Worm (Caenorhabditis elegans): Measurements from ENCODE around the gene Y26G10.4.

The Y26G10.4 gene

DNA sequence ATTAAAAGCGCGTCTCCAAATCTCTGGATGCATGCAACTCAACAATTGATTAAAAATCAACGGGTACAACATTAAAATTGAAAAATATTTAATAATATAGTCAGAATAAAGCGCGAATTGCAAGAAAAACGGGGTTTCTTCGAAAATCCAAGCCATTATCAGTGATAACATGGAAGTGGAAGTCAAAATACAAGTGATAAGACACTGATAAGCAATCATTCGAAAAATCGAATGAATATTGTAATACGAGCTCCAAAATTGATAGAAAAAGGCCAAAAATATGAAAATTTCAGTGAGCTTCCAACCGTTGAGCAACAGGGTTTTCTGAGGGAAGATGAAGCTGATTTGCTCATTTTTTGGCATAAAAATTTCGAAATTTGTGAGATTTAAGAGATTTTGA is 4.7 kb downstream of the Y26G10.4 start:
- TF ChIP-seq lsy-2 (tag; optimal IDR thresholded peaks at IDR 0.05) (no peak), drap-1 (GFP tag; optimal IDR thresholded peaks at IDR 0.05) (no peak), nhr-12 (tag; optimal IDR thresholded peaks at IDR 0.05) (no peak), snpc-4 (tag; optimal IDR thresholded peaks at IDR 0.05) (no peak), mep-1 (tag; optimal IDR thresholded peaks at IDR 0.05) (no peak), ceh-83 (GFP tag; optimal IDR thresholded peaks at IDR 0.05) (no peak)

DNA sequence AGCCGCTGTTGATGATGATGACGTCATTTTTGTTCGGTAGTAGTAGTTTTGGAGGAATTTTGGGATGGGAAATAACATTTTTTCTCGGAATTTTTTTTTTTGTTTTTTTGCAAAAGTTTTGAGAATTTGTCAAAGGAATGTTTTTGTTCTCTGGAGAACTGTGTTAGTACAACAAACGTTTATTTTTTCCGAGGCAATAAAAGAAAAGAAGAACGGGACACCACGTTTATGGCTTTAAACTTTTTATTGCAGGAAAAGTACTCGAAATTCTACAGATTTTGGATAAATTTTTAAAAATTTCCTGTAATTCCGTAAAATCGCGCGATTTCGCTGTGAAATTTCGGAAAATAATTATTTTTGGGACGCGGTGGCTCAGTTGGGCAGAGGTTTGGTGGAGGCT is 8.1 kb downstream of the Y26G10.4 start, which contains the start of gene F59A1.13:
Gene F59A1.13, minus strand, starts transcription at position 101 of the 400 bp plus-strand sequence.
- TF ChIP-seq zip-8 (tag; optimal IDR thresholded peaks at IDR 0.05) (peak; percentile 24), ces-1 (GFP tag; optimal IDR thresholded peaks at IDR 0.05) (no peak), tbx-8 (GFP tag; optimal IDR thresholded peaks at IDR 0.05) (no peak), lin-13 (tag; optimal IDR thresholded peaks at IDR 0.05) (no peak), unc-120 (tag; optimal IDR thresholded peaks at IDR 0.05; ENCODE audit: poor library complexity, severe bottlenecking) (no peak)

DNA sequence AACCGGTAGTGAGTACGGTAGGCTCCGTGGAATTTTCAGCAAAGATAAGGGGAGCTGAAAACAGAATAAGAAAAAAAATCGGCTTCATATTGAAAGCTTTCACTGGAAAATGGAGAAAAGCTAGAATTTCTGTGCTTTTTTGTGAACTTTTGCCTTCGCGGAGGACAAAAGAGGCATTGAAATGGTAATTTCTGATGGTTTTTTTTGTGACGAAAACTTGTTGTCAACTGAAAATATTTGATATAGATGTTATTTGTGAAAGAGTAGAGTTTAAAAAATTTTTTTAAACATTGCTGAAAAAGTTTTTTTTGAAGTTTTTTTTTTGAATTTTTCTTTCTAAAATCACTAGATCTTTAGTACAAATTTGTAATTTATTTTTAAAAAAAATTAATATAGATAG is 12.1 kb downstream of the Y26G10.4 start, which contains the start of gene F59A1.18:
Gene F59A1.18, minus strand, starts transcription at position 101 of the 400 bp plus-strand sequence.
- TF ChIP-seq ces-1 (GFP tag; optimal IDR thresholded peaks at IDR 0.05) = no peak
- TF ChIP-seq ceh-39 (tag; optimal IDR thresholded peaks at IDR 0.05) = no peak
- no peak for TF ChIP-seq drap-1 (GFP tag; optimal IDR thresholded peaks at IDR 0.05)
- TF ChIP-seq snpc-4 (tag; optimal IDR thresholded peaks at IDR 0.05) = no peak

DNA sequence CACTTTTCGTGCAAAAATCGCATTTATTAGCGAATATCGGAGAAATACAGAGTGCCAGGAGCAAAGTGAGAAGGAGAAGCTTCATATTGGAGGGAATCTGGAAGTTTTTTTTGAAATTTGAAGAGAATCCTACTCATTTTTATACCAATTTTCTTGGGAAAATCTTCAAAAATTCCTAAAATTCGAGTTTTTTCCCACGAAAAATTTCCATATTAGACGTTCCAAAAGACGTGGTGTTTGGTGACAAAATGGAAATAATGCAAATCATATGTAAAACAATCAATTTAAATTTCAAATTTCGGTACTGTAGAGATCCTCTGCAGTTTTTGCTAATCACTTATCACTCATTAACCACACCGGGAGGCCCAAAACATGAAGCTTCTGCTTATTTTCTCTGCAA is 14.1 kb downstream of the Y26G10.4 start, which contains the start of the genes F59A1.16 and F59A1.6:
Gene F59A1.16, minus strand, starts transcription at position 101 of the 400 bp plus-strand sequence.
Gene F59A1.6, plus strand, starts transcription at position 285 of the 400 bp plus-strand sequence.
- TF ChIP-seq flh-1 (GFP tag; optimal IDR thresholded peaks at IDR 0.05) (no peak), blmp-1 (tag; optimal IDR thresholded peaks at IDR 0.05) (no peak), snpc-4 (tag; optimal IDR thresholded peaks at IDR 0.05) (no peak), ceh-83 (GFP tag; optimal IDR thresholded peaks at IDR 0.05) (no peak)

DNA sequence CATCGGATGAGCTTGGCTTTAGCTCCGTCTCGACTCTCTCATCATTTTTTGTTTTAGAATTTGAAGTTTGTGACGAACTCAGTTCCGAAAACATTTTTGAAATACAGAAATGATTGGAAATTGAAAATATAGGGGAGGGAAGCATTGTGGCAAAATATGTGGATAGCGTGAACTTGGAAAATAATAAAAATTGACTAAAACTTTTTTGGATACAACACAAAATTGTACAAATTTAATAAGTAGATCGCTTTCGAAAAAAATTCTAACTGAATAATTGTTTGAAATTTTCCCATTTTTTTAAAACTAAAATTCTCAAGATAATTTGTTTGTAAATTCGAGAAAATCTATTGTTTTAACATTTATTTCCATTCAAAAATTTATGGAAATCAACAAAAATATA is 15.2 kb downstream of the Y26G10.4 start, which contains the start of gene F59A1.15:
Gene F59A1.15, minus strand, starts transcription at position 101 of the 400 bp plus-strand sequence.
- TF ChIP-seq elt-1 (tag; optimal IDR thresholded peaks at IDR 0.05; ENCODE audit: borderline replicate concordance, insufficient read depth) = no peak
- TF ChIP-seq ces-1 (GFP tag; optimal IDR thresholded peaks at IDR 0.05) = no peak
- TF ChIP-seq unc-62 (GFP tag; optimal IDR thresholded peaks at IDR 0.05) = no peak
- no peak for TF ChIP-seq snpc-4 (tag; optimal IDR thresholded peaks at IDR 0.05)
- no peak for TF ChIP-seq sptf-1 (tag; optimal IDR thresholded peaks at IDR 0.05)
- TF ChIP-seq blmp-1 (tag; optimal IDR thresholded peaks at IDR 0.05) = no peak

DNA sequence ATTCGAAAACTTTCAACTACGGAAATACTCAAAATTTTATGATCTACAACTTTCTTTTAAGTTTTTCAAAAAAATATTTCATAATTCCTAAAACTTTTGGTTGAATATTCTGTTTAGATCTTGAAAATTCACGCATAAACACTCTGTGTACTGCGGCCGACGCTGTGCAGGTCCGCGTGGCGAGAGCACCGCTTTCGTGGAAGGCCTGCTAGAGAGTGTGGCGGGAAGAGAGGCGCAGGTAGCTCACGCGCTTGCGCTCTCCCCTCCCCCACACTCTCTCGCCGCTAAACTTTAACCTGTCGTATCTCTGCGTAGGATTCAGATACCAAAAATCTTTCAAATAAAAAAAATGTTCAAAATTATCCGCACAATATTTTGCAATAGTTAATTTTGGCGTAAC is 15.7 kb downstream of the Y26G10.4 start:
- no peak for TF ChIP-seq elt-3 (tag; optimal IDR thresholded peaks at IDR 0.05)
- TF ChIP-seq M03D4.4 (tag; optimal IDR thresholded peaks at IDR 0.05) = no peak
- no peak for TF ChIP-seq nhr-76 (tag; optimal IDR thresholded peaks at IDR 0.05)
- TF ChIP-seq ceh-39 (tag; optimal IDR thresholded peaks at IDR 0.05) = no peak
- TF ChIP-seq blmp-1 (tag; optimal IDR thresholded peaks at IDR 0.05) = no peak
- TF ChIP-seq pha-4 (tag; optimal IDR thresholded peaks at IDR 0.05) = no peak
- no peak for TF ChIP-seq lin-13 (tag; optimal IDR thresholded peaks at IDR 0.05)
- TF ChIP-seq drap-1 (GFP tag; optimal IDR thresholded peaks at IDR 0.05) = no peak
- TF ChIP-seq elt-1 (tag; optimal IDR thresholded peaks at IDR 0.05; ENCODE audit: borderline replicate concordance, insufficient read depth) = no peak
- TF ChIP-seq mab-5 (tag; optimal IDR thresholded peaks at IDR 0.05) = no peak
- TF ChIP-seq unc-62 (GFP tag; optimal IDR thresholded peaks at IDR 0.05) = no peak

DNA sequence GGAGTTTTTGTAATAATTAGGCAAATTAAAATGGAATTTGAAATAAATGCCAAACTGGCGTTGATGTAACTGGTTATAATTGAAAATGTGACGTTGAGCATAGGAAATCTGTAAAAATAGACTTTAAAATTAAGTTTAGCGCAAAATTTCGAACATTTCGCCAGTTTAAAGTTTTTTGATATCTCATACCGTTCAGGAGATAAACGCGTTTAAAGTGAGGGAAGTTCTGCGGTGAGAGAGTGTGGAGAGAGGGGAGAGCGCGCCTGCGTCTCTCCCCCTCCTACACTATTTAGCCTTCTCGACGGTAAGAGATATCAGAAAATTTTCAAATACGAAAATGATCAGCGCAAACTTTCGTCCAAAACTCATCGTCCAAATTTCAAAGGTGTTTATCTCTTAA is 22.4 kb downstream of the Y26G10.4 start, which contains the start of gene str-92:
Gene str-92, minus strand, starts transcription at position 101 of the 400 bp plus-strand sequence.
- TF ChIP-seq nhr-28 (tag; optimal IDR thresholded peaks at IDR 0.05) = no peak
- TF ChIP-seq drap-1 (GFP tag; optimal IDR thresholded peaks at IDR 0.05) = no peak
- no peak for TF ChIP-seq elt-3 (tag; optimal IDR thresholded peaks at IDR 0.05)
- no peak for TF ChIP-seq mls-2 (tag; optimal IDR thresholded peaks at IDR 0.05)
- TF ChIP-seq lin-32 (GFP tag; optimal IDR thresholded peaks at IDR 0.05) = no peak
- no peak for TF ChIP-seq nhr-237 (tag; optimal IDR thresholded peaks at IDR 0.05)
- no peak for TF ChIP-seq unc-39 (tag; optimal IDR thresholded peaks at IDR 0.05)
- TF ChIP-seq ham-2 (GFP tag; optimal IDR thresholded peaks at IDR 0.05) = no peak
- TF ChIP-seq sem-2 (GFP tag; optimal IDR thresholded peaks at IDR 0.05) = no peak
- TF ChIP-seq unc-120 (tag; optimal IDR thresholded peaks at IDR 0.05; ENCODE audit: poor library complexity, severe bottlenecking) = no peak
- no peak for TF ChIP-seq ceh-43 (GFP tag; optimal IDR thresholded peaks at IDR 0.05)
- TF ChIP-seq hlh-1 (tag; optimal IDR thresholded peaks at IDR 0.05) = no peak

All from whole organism, mixed stage, embryonic.